Worm (Caenorhabditis elegans) whole organism, L4 larva: ENCODE measurements around the gene glr-2.
A peak's percentile ranks its signal among the peaks of the same experiment; 100 is the strongest.

Experiments
- D1046.2 ChIP-seq: fragments of 200-800 bp; sonication (Bioruptor generic); IDR thresholded peaks from 2 replicates; pipeline ENCODE4 v1.3.6; 2022; ENCODE audit warnings: missing genetic modification characterization, missing compliant biosample characterization
- F10B5.3 ChIP-seq: sonication (generic microtip); optimal IDR thresholded peaks from 2 replicates; lab custom pipeline; 2016; ENCODE audit warnings: mild to moderate bottlenecking, missing genetic modification characterization, missing compliant biosample characterization
- F37D6.2 ChIP-seq: sonication (generic microtip); optimal IDR thresholded peaks from 2 replicates; lab custom pipeline; 2016; ENCODE audit warnings: mild to moderate bottlenecking, missing genetic modification characterization, missing compliant biosample characterization
- F44E2.7 ChIP-seq: fragments of 200-800 bp; sonication (Bioruptor generic); IDR thresholded peaks from 2 replicates; pipeline ENCODE4 v2.1.2; 2022; ENCODE audit warnings: missing genetic modification characterization, missing compliant biosample characterization
- R02D3.7 ChIP-seq: fragments of 150-350 bp; sonication (generic microtip); optimal IDR thresholded peaks from 3 replicates; lab custom pipeline; 2014; ENCODE audit warnings: missing biosample characterization, missing genetic modification characterization
- Y105C5A.15 ChIP-seq: fragments of 200-800 bp; sonication (Bioruptor generic); IDR thresholded peaks from 2 replicates; pipeline ENCODE4 v1.3.6; 2022; ENCODE audit warnings: missing genetic modification characterization, missing compliant biosample characterization
- Y5F2A.4 ChIP-seq: fragments of 200-800 bp; sonication (Bioruptor generic); optimal IDR thresholded peaks from 2 replicates; lab custom pipeline; 2018; ENCODE audit warnings: mild to moderate bottlenecking, missing genetic modification characterization, missing compliant biosample characterization
- ZK337.2 ChIP-seq: fragments of 200-800 bp; sonication (Bioruptor generic); IDR thresholded peaks from 2 replicates; pipeline ENCODE4 v1.3.6; 2022; ENCODE audit warnings: missing genetic modification reagents, missing genetic modification characterization, missing compliant biosample characterization
- ama-1 ChIP-seq: fragments of 150-350 bp; optimal IDR thresholded peaks from 2 replicates; lab custom pipeline; 2014; ENCODE audit warnings: inconsistent platforms, mixed read lengths
- arid-1 ChIP-seq: fragments of 200-800 bp; sonication (Bioruptor generic); conservative IDR thresholded peaks from 2 replicates; pipeline ENCODE4 v1.3.6; 2022; ENCODE audit warnings: missing genetic modification reagents, missing genetic modification characterization, missing compliant biosample characterization
- ceh-28 ChIP-seq: fragments of 150-350 bp; optimal IDR thresholded peaks from 2 replicates; lab custom pipeline; 2014; ENCODE audit warnings: missing biosample characterization, missing genetic modification reagents, missing genetic modification characterization
- ces-1 ChIP-seq: fragments of 150-350 bp; sonication (generic microtip); optimal IDR thresholded peaks from 4 replicates; lab custom pipeline; 2014; ENCODE audit warnings: missing biosample characterization, missing genetic modification reagents, missing genetic modification characterization
- cey-2 ChIP-seq: sonication (generic microtip); optimal IDR thresholded peaks from 3 replicates; lab custom pipeline; 2017; ENCODE audit warnings: missing genetic modification characterization, mild to moderate bottlenecking, missing compliant biosample characterization, antibody characterized with exemption, borderline replicate concordance; ENCODE audit not compliant: insufficient read depth
- ctbp-1 ChIP-seq: fragments of 200-800 bp; sonication (Bioruptor generic); IDR thresholded peaks from 2 replicates; pipeline ENCODE4 v1.3.6; 2022; ENCODE audit warnings: missing genetic modification reagents, missing genetic modification characterization, missing compliant biosample characterization
- daf-8 ChIP-seq: fragments of 200-800 bp; sonication (Bioruptor generic); IDR thresholded peaks from 2 replicates; pipeline ENCODE4 v1.3.6; 2022; ENCODE audit warnings: missing genetic modification characterization, missing compliant biosample characterization
- dmd-8 ChIP-seq: fragments of 200-800 bp; sonication (Bioruptor generic); IDR thresholded peaks from 2 replicates; pipeline ENCODE4 v1.3.6; 2022; ENCODE audit warnings: missing genetic modification characterization, missing compliant biosample characterization
- dmd-9 ChIP-seq: fragments of 200-800 bp; sonication (Bioruptor generic); IDR thresholded peaks from 2 replicates; pipeline ENCODE4 v1.3.6; 2022; ENCODE audit warnings: missing genetic modification reagents, missing genetic modification characterization, missing compliant biosample characterization
- dpl-1 ChIP-seq: fragments of 150-350 bp; optimal IDR thresholded peaks from 2 replicates; lab custom pipeline; 2014; ENCODE audit warnings: missing biosample characterization, missing genetic modification reagents, missing genetic modification characterization
- fos-1 ChIP-seq: fragments of 150-350 bp; optimal IDR thresholded peaks from 2 replicates; lab custom pipeline; 2014; ENCODE audit warnings: missing biosample characterization, missing genetic modification characterization
- lin-38 ChIP-seq: fragments of 200-800 bp; sonication (Bioruptor generic); IDR thresholded peaks from 2 replicates; pipeline ENCODE4 v1.3.6; 2022; ENCODE audit warnings: missing genetic modification reagents, missing genetic modification characterization, missing compliant biosample characterization
- lin-39 ChIP-seq: fragments of 150-350 bp; optimal IDR thresholded peaks from 2 replicates; lab custom pipeline; 2014; ENCODE audit warnings: missing biosample characterization, missing genetic modification reagents, missing genetic modification characterization
- lir-3 ChIP-seq: sonication (generic microtip); optimal IDR thresholded peaks from 2 replicates; lab custom pipeline; 2016; ENCODE audit warnings: mild to moderate bottlenecking, missing genetic modification characterization, missing compliant biosample characterization
- lsy-2 ChIP-seq, 2 experiments: fragments of 150-350 bp in 1 of 2; sonication (generic microtip) in 1 of 2; optimal IDR thresholded peaks; 2 replicates each; lab custom pipeline; 2014 to 2017; ENCODE audit warnings: missing biosample characterization in 2 of 2, missing genetic modification characterization in 2 of 2
- madf-9 ChIP-seq: fragments of 200-800 bp; sonication (Bioruptor generic); conservative IDR thresholded peaks from 2 replicates; pipeline ENCODE4 v1.3.6; 2022; ENCODE audit warnings: missing genetic modification reagents, missing genetic modification characterization, missing compliant biosample characterization
- mep-1 ChIP-seq: fragments of 150-350 bp; sonication (generic microtip); optimal IDR thresholded peaks from 3 replicates; lab custom pipeline; 2014; ENCODE audit warnings: missing biosample characterization, missing genetic modification characterization
- mes-2 ChIP-seq: sonication (generic microtip); optimal IDR thresholded peaks from 2 replicates; lab custom pipeline; 2016; ENCODE audit warnings: missing genotype, mild to moderate bottlenecking, missing genetic modification characterization, missing compliant biosample characterization; ENCODE audit not compliant: poor library complexity, severe bottlenecking
- nhr-111 ChIP-seq: fragments of 200-800 bp; sonication (Bioruptor generic); optimal IDR thresholded peaks from 2 replicates; lab custom pipeline; 2018; ENCODE audit warnings: mild to moderate bottlenecking, missing genetic modification characterization, missing compliant biosample characterization
- nhr-237 ChIP-seq: sonication (generic microtip); optimal IDR thresholded peaks from 2 replicates; lab custom pipeline; 2017; ENCODE audit warnings: missing biosample characterization, missing genetic modification characterization
- nhr-41 ChIP-seq: fragments of 200-800 bp; sonication (Bioruptor generic); IDR thresholded peaks from 2 replicates; pipeline ENCODE4 v1.3.6; 2022; ENCODE audit warnings: missing genetic modification reagents, missing genetic modification characterization, missing compliant biosample characterization
- nhr-42 ChIP-seq: fragments of 200-800 bp; sonication (Bioruptor generic); IDR thresholded peaks from 2 replicates; pipeline ENCODE4 v1.3.6; 2022; ENCODE audit warnings: missing genetic modification characterization, missing compliant biosample characterization
- nhr-48 ChIP-seq: sonication (generic microtip); optimal IDR thresholded peaks from 2 replicates; lab custom pipeline; 2016; ENCODE audit warnings: mild to moderate bottlenecking, missing genetic modification characterization, missing compliant biosample characterization
- nhr-6 ChIP-seq: fragments of 150-350 bp; optimal IDR thresholded peaks from 2 replicates; lab custom pipeline; 2014; ENCODE audit warnings: missing biosample characterization, missing genetic modification characterization
- rbr-2 ChIP-seq: sonication (generic microtip); optimal IDR thresholded peaks from 2 replicates; lab custom pipeline; 2016; ENCODE audit warnings: missing genotype, missing genetic modification characterization, missing compliant biosample characterization
- saeg-2 ChIP-seq: fragments of 200-800 bp; sonication (Bioruptor generic); IDR thresholded peaks from 2 replicates; pipeline ENCODE4 v1.3.6; 2022; ENCODE audit warnings: missing genetic modification reagents, missing genetic modification characterization, missing compliant biosample characterization
- sdz-12 ChIP-seq: fragments of 200-800 bp; sonication (Bioruptor generic); optimal IDR thresholded peaks from 2 replicates; lab custom pipeline; 2018; ENCODE audit warnings: mild to moderate bottlenecking, missing genetic modification characterization, missing compliant biosample characterization
- set-16 ChIP-seq: fragments of 200-800 bp; sonication (Bioruptor generic); IDR thresholded peaks from 2 replicates; pipeline ENCODE4 v1.3.6; 2022; ENCODE audit warnings: missing genetic modification reagents, missing genetic modification characterization, missing compliant biosample characterization
- skn-1 ChIP-seq: fragments of 150-350 bp; optimal IDR thresholded peaks from 2 replicates; lab custom pipeline; 2014; ENCODE audit warnings: missing biosample characterization, missing genetic modification characterization
- snpc-4 ChIP-seq: fragments of 150-350 bp; optimal IDR thresholded peaks from 2 replicates; lab custom pipeline; 2014; ENCODE audit warnings: missing biosample characterization, missing genetic modification characterization
- spr-3 ChIP-seq: fragments of 200-800 bp; sonication (Bioruptor generic); optimal IDR thresholded peaks from 2 replicates; lab custom pipeline; 2018; ENCODE audit warnings: mild to moderate bottlenecking, missing genetic modification characterization, missing compliant biosample characterization
- tag-97 ChIP-seq: fragments of 200-800 bp; sonication (Bioruptor generic); IDR thresholded peaks from 2 replicates; pipeline ENCODE4 v1.3.6; 2022; ENCODE audit warnings: missing genetic modification characterization, missing compliant biosample characterization
- unc-130 ChIP-seq: sonication (generic microtip); optimal IDR thresholded peaks from 2 replicates; lab custom pipeline; 2016; ENCODE audit warnings: missing genetic modification reagents, missing genetic modification characterization, missing compliant biosample characterization
- unc-62 ChIP-seq, 3 experiments: fragments of 150-350 bp in 1 of 3; sonication (generic microtip); optimal IDR thresholded peaks in 2 of 3; peaks in 1 of 3; 1 replicate in 1 of 3; 2 replicates in 2 of 3; lab custom pipeline; 2014 to 2017; ENCODE audit warnings: missing biosample characterization in 3 of 3, missing genetic modification characterization in 3 of 3, missing genetic modification reagents in 3 of 3, missing genotype in 1 of 3
- vab-7 ChIP-seq: fragments of 200-800 bp; sonication (Bioruptor generic); IDR thresholded peaks from 2 replicates; pipeline ENCODE4 v1.3.6; 2022; ENCODE audit warnings: missing genetic modification reagents, missing genetic modification characterization, missing compliant biosample characterization
- zag-1 ChIP-seq: fragments of 150-350 bp; optimal IDR thresholded peaks from 2 replicates; lab custom pipeline; 2014; ENCODE audit warnings: missing biosample characterization, missing genetic modification characterization
- zfp-2 ChIP-seq: sonication (generic microtip); optimal IDR thresholded peaks from 2 replicates; lab custom pipeline; 2016; ENCODE audit warnings: mild to moderate bottlenecking, missing genetic modification characterization, missing compliant biosample characterization
- zip-11 ChIP-seq: fragments of 200-800 bp; sonication (Bioruptor generic); IDR thresholded peaks from 2 replicates; pipeline ENCODE4 v1.3.6; 2022; ENCODE audit warnings: missing genetic modification characterization, missing compliant biosample characterization
- zip-2 ChIP-seq: fragments of 150-350 bp; optimal IDR thresholded peaks from 2 replicates; lab custom pipeline; 2014; ENCODE audit warnings: missing biosample characterization, missing genetic modification characterization
- ztf-7 ChIP-seq: fragments of 150-350 bp; optimal IDR thresholded peaks from 2 replicates; lab custom pipeline; 2014; ENCODE audit warnings: missing biosample characterization, missing genetic modification characterization

Gene glr-2

ce11 chrIII:7180613-7181012 is 35.9 kb upstream of the glr-2 start, which contains the start of gene ndab-2 (continued):
- no peak for TF ChIP-seq nhr-111 (GFP tag; lab: Kevin White, UChicago)

ce11 chrIII:7179538-7180301 is 35.0 kb upstream of the glr-2 start, which contains the start of the genes rps-14 and rpl-36:
TSS of gene rps-14 (minus strand) at chrIII:7179588.
TSS of gene rpl-36 (plus strand) at chrIII:7180251.
- TF ChIP-seq set-16 (GFP tag; lab: Robert Waterston, UW) (no peak), lir-3 (no peak), madf-9 (GFP tag; lab: Robert Waterston, UW) (no peak), snpc-4 (peak; percentile 17), fos-1 (tag; lab: Kevin White, UChicago) (no peak), F10B5.3 (tag; lab: Kevin White, UChicago) (no peak), unc-62 (GFP tag; optimal IDR thresholded peaks at IDR 0.05 in 1 of 2; lab: Kevin White, UChicago) (no peak), unc-62 (tag; optimal IDR thresholded peaks at IDR 0.05; lab: Kevin White, UChicago) (no peak), Y105C5A.15 (GFP tag; lab: Robert Waterston, UW) (no peak), nhr-41 (GFP tag; lab: Robert Waterston, UW) (no peak), vab-7 (GFP tag; lab: Robert Waterston, UW) (no peak), nhr-6 (tag; lab: Kevin White, UChicago) (peak; percentile 86), zag-1 (no peak), D1046.2 (GFP tag; lab: Robert Waterston, UW) (no peak), zip-2 (tag; lab: Kevin White, UChicago) (peak; percentile 9), skn-1 (no peak), arid-1 (GFP tag; lab: Robert Waterston, UW) (0 out of 2 replicates have a peak, but pooled peaks have one; percentile 28), lin-38 (peak; percentile 86), lsy-2 (tag; optimal IDR thresholded peaks at IDR 0.05; lab: Kevin White, UChicago) (peak; percentile 43 to 96), nhr-42 (GFP tag; lab: Robert Waterston, UW) (peak; percentile 53; the same call in 1 of the 2 replicates), nhr-48 (tag; lab: Kevin White, UChicago) (peak; percentile 35), ztf-7 (tag; lab: Kevin White, UChicago) (peak; percentile 75), dmd-8 (GFP tag; lab: Robert Waterston, UW) (no peak), F37D6.2 (tag; lab: Kevin White, UChicago) (peak; percentile 57), spr-3 (peak; percentile 16), zip-11 (GFP tag; lab: Robert Waterston, UW) (no peak), dmd-9 (no peak), dpl-1 (GFP tag; lab: Kevin White, UChicago) (peak; percentile 89), mes-2 (tag; lab: Kevin White, UChicago) (peak; percentile 92), F44E2.7 (GFP tag; lab: Robert Waterston, UW) (no peak), tag-97 (GFP tag; lab: Robert Waterston, UW) (no peak), cey-2 (tag; lab: Kevin White, UChicago) (no peak), ama-1 (lab: Kevin White, UChicago) (peak; percentile 71), ceh-28 (tag; lab: Kevin White, UChicago) (no peak), Y5F2A.4 (GFP tag; lab: Kevin White, UChicago) (no peak), rbr-2 (tag; lab: Kevin White, UChicago) (peak; percentile 81), ces-1 (GFP tag; lab: Kevin White, UChicago) (peak; percentile 12), nhr-237 (no peak), ZK337.2 (GFP tag; lab: Robert Waterston, UW) (no peak), zfp-2 (peak; percentile 95), daf-8 (GFP tag; lab: Robert Waterston, UW) (no peak), unc-130 (GFP tag; lab: Kevin White, UChicago) (no peak), mep-1 (tag; lab: Kevin White, UChicago) (peak; percentile 91), R02D3.7 (tag; lab: Kevin White, UChicago) (no peak), ctbp-1 (GFP tag; lab: Robert Waterston, UW) (no peak), sdz-12 (GFP tag; lab: Kevin White, UChicago) (no peak), lin-39 (tag; lab: Kevin White, UChicago) (no peak), saeg-2 (GFP tag; lab: Robert Waterston, UW) (no peak)
